Worm (Caenorhabditis elegans): Measurements from ENCODE around the gene W08G11.3.

DNA sequence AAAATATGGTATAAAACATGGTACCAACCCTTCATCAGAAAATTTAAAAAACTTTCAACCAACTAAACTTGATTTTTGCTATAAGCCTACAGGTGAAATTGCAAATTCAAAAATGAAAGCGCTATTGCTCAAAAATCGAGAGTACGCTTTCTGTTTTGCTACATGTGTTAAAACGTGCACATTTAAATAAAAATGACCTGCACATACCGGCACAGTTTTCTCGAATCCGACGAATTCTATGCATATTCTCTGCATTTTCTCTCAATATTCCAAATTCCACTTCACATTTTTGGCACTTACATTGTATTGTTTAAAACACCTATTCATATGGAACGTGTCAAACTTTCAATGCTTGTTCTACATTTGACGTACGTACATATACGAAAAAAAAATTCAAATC is 43.0 kb downstream of the W08G11.3 start, which contains the start of gene srh-145:
- TF ChIP-seq ztf-11 (tag; optimal IDR thresholded peaks at IDR 0.05) (no peak), aly-2 (tag; optimal IDR thresholded peaks at IDR 0.05) (no peak), lsy-2 (tag; optimal IDR thresholded peaks at IDR 0.05) (no peak), nhr-237 (tag; optimal IDR thresholded peaks at IDR 0.05) (no peak), zag-1 (tag; optimal IDR thresholded peaks at IDR 0.05) (no peak), tag-97 (GFP tag; IDR thresholded peaks at IDR 0.05) (no peak), vab-7 (GFP tag; IDR thresholded peaks at IDR 0.05) (no peak), nhr-28 (tag; optimal IDR thresholded peaks at IDR 0.05) (no peak), unc-62 (GFP tag; optimal IDR thresholded peaks at IDR 0.05 in 1 of 2) (peak in 1 of 2 experiments; percentile 60), unc-62 (tag; optimal IDR thresholded peaks at IDR 0.05) (no peak), lin-13 (GFP tag; optimal IDR thresholded peaks at IDR 0.05) (no peak)

Measured in whole organism, L4 larva.